Worm (Caenorhabditis elegans) whole organism, young adult: Measurements from ENCODE around the gene K02D10.4.

Experiments used
- F10E7.11 ChIP-seq: sonication (generic microtip); optimal IDR thresholded peaks from 2 replicates; lab custom pipeline; 2017; ENCODE audit warnings: mild to moderate bottlenecking, missing genetic modification characterization, moderate library complexity, missing compliant biosample characterization
- akir-1 ChIP-seq: fragments of 200-800 bp; sonication (Bioruptor generic); optimal IDR thresholded peaks from 2 replicates; lab custom pipeline; 2018; ENCODE audit warnings: mild to moderate bottlenecking, missing genetic modification characterization, moderate library complexity, missing compliant biosample characterization
- ama-1 ChIP-seq, 3 experiments: fragments of 150-350 bp in 1 of 3; sonication (generic microtip) in 2 of 3; optimal IDR thresholded peaks; 2 replicates each; lab custom pipeline; 2014 to 2018; ENCODE audit warnings: missing biosample characterization in 2 of 3, missing genetic modification characterization in 2 of 3, missing genetic modification reagents in 2 of 3
- dpl-1 ChIP-seq: fragments of 150-350 bp; optimal IDR thresholded peaks from 2 replicates; lab custom pipeline; 2014; ENCODE audit warnings: missing biosample characterization, missing genetic modification reagents, missing genetic modification characterization
- efl-1 ChIP-seq: fragments of 150-350 bp; optimal IDR thresholded peaks from 2 replicates; lab custom pipeline; 2014; ENCODE audit warnings: missing biosample characterization, missing genetic modification reagents, missing genetic modification characterization
- him-1 ChIP-seq: sonication (generic microtip); optimal IDR thresholded peaks from 2 replicates; lab custom pipeline; 2016; ENCODE audit warnings: missing genotype, missing genetic modification reagents, missing genetic modification characterization, missing compliant biosample characterization
- madf-8 ChIP-seq: fragments of 200-800 bp; sonication (Bioruptor generic); conservative IDR thresholded peaks from 2 replicates; pipeline ENCODE4 v1.3.6; 2022; ENCODE audit warnings: missing genetic modification reagents, missing genetic modification characterization, missing compliant biosample characterization
- mxl-1 ChIP-seq: sonication (generic microtip); optimal IDR thresholded peaks from 2 replicates; lab custom pipeline; 2016; ENCODE audit warnings: missing genetic modification characterization, missing compliant biosample characterization
- pha-4 ChIP-seq: fragments of 150-350 bp; sonication (generic microtip); optimal IDR thresholded peaks from 2 replicates; lab custom pipeline; 2014; ENCODE audit warnings: missing biosample characterization, missing genetic modification reagents, missing genetic modification characterization
- rec-8 ChIP-seq, 2 experiments: sonication (generic microtip); optimal IDR thresholded peaks; 2 replicates each; lab custom pipeline; 2016; ENCODE audit warnings: mild to moderate bottlenecking in 2 of 2, missing genetic modification characterization in 2 of 2, missing genetic modification reagents in 2 of 2, missing genotype in 2 of 2, missing biosample characterization in 1 of 2, missing compliant biosample characterization in 1 of 2, moderate library complexity in 1 of 2
- sea-2 ChIP-seq: fragments of 200-800 bp; sonication (Bioruptor generic); IDR thresholded peaks from 2 replicates; pipeline ENCODE4 v1.3.6; 2022; ENCODE audit warnings: missing genetic modification characterization, missing compliant biosample characterization
- snpc-4 ChIP-seq, 5 experiments: fragments of 150-350 bp in 1 of 5; sonication (generic microtip) in 4 of 5; optimal IDR thresholded peaks; 2 replicates each; lab custom pipeline; 2014 to 2018; ENCODE audit warnings: missing genetic modification characterization in 5 of 5, missing biosample characterization in 3 of 5, antibody characterized with exemption in 2 of 5, mild to moderate bottlenecking in 2 of 5, missing compliant biosample characterization in 2 of 5, missing genotype in 2 of 5, moderate library complexity in 2 of 5, missing genetic modification reagents in 1 of 5
- zfh-2 ChIP-seq: fragments of 200-800 bp; sonication (Bioruptor generic); conservative IDR thresholded peaks from 2 replicates; pipeline ENCODE4 v1.3.6; 2022; ENCODE audit warnings: missing genetic modification reagents, missing genetic modification characterization, missing compliant biosample characterization
- ztf-18 ChIP-seq: sonication (generic microtip); optimal IDR thresholded peaks from 2 replicates; lab custom pipeline; 2016; ENCODE audit warnings: missing genotype, mild to moderate bottlenecking, missing genetic modification characterization, missing compliant biosample characterization

- TF ChIP-seq madf-8 (GFP tag; lab: Robert Waterston, UW), result no peak
- TF ChIP-seq ztf-18 (tag; lab: Kevin White, UChicago), result peak; percentile 30
- TF ChIP-seq dpl-1, result no peak
- TF ChIP-seq ama-1 (optimal IDR thresholded peaks at IDR 0.05; lab: Kevin White, UChicago), result no peak
- TF ChIP-seq ama-1 (GFP tag; optimal IDR thresholded peaks at IDR 0.05; lab: Kevin White, UChicago), result no peak
- TF ChIP-seq him-1, result no peak
- TF ChIP-seq pha-4 (tag; lab: Kevin White, UChicago), result peak; percentile 29
- TF ChIP-seq mxl-1, result no peak
- TF ChIP-seq snpc-4 (GFP tag; optimal IDR thresholded peaks at IDR 0.05; lab: Kevin White, UChicago), result no peak
- peak in 1 of 4 experiments; percentile 30 for TF ChIP-seq snpc-4 (tag; optimal IDR thresholded peaks at IDR 0.05; lab: Kevin White, UChicago)
- no peak for TF ChIP-seq F10E7.11
- no peak for TF ChIP-seq zfh-2 (GFP tag; lab: Robert Waterston, UW)
- no peak for TF ChIP-seq efl-1 (GFP tag; lab: Kevin White, UChicago)
- no peak for TF ChIP-seq rec-8 (tag; optimal IDR thresholded peaks at IDR 0.05; lab: Kevin White, UChicago)
- TF ChIP-seq sea-2 (GFP tag; lab: Robert Waterston, UW), result no peak
- no peak for TF ChIP-seq akir-1
These were observed 30.3 kb downstream of the K02D10.4 start, which contains the start of gene sma-2 for ce11 chrIII:8749487-8749886.
